Worm (Caenorhabditis elegans) whole organism, L4/young adult: ENCODE measurements around the gene ger-1.

Experiments
- W03F9.2 ChIP-seq: fragments of 150-350 bp; optimal IDR thresholded peaks from 2 replicates; lab custom pipeline; 2014; ENCODE audit warnings: missing biosample characterization, missing genetic modification characterization
- dao-5 ChIP-seq: sonication (generic microtip); optimal IDR thresholded peaks from 2 replicates; lab custom pipeline; 2016; ENCODE audit warnings: missing genotype, missing genetic modification characterization, moderate library complexity, missing compliant biosample characterization
- him-1 ChIP-seq: sonication (generic microtip); optimal IDR thresholded peaks from 2 replicates; lab custom pipeline; 2016; ENCODE audit warnings: missing genotype, missing genetic modification reagents, missing genetic modification characterization, missing compliant biosample characterization

- TF ChIP-seq him-1 (tag; lab: Kevin White, UChicago): no peak
- no peak for TF ChIP-seq W03F9.2 (tag; lab: Kevin White, UChicago)
- no peak for TF ChIP-seq dao-5 (tag; lab: Kevin White, UChicago)
These were observed 44.5 kb upstream of the ger-1 start, which contains the start of gene B0280.7 for ce11 chrIII:7111793-7112192.
